Fruit fly (Drosophila melanogaster) whole organism, embryonic: ENCODE results near the gene dlt.

ENCODE experiments used
- Adf1 ChIP-seq: fragments of 200-800 bp; sonication (Bioruptor generic); IDR thresholded peaks from 2 replicates; pipeline ENCODE4 v1.3.6; 2022; ENCODE audit warnings: missing biosample characterization, missing genetic modification characterization
- B-H1 ChIP-seq: fragments of 200-800 bp; sonication (Bioruptor generic); IDR thresholded peaks from 3 replicates; pipeline ENCODE4 v1.3.6; 2022; ENCODE audit warnings: missing biosample characterization, missing genetic modification characterization
- Bteb2 ChIP-seq: fragments of 200-800 bp; sonication (Bioruptor generic); optimal IDR thresholded peaks from 2 replicates; lab custom pipeline; 2016; ENCODE audit warnings: missing biosample characterization, missing genetic modification characterization
- CG11504 ChIP-seq: fragments of 200-800 bp; sonication (Bioruptor generic); optimal IDR thresholded peaks from 3 replicates; lab custom pipeline; 2019; ENCODE audit warnings: missing biosample characterization, mild to moderate bottlenecking, missing genetic modification characterization, moderate library complexity
- CG12155 ChIP-seq: fragments of 200-800 bp; sonication (Bioruptor generic); optimal IDR thresholded peaks from 3 replicates; lab custom pipeline; 2016; ENCODE audit warnings: missing biosample characterization, missing genetic modification characterization
- CG12391 ChIP-seq: fragments of 200-800 bp; sonication (Bioruptor generic); optimal IDR thresholded peaks from 3 replicates; lab custom pipeline; 2018; ENCODE audit warnings: missing biosample characterization, mild to moderate bottlenecking, missing genetic modification characterization, moderate library complexity
- CG12659 ChIP-seq: fragments of 200-800 bp; sonication (Bioruptor generic); optimal IDR thresholded peaks from 3 replicates; lab custom pipeline; 2017; ENCODE audit warnings: mild to moderate bottlenecking, missing biosample characterization, missing genetic modification reagents, missing genetic modification characterization
- CG14667 ChIP-seq: fragments of 200-800 bp; sonication (Bioruptor generic); IDR thresholded peaks from 2 replicates; pipeline ENCODE4 v1.3.6; 2022; ENCODE audit warnings: missing biosample characterization, missing genetic modification characterization
- CG15073 ChIP-seq: fragments of 200-800 bp; sonication (Bioruptor generic); optimal IDR thresholded peaks from 2 replicates; lab custom pipeline; 2016; ENCODE audit warnings: missing biosample characterization, missing genetic modification characterization
- CG1647 ChIP-seq: fragments of 200-800 bp; sonication (Bioruptor generic); optimal IDR thresholded peaks from 3 replicates; lab custom pipeline; 2016; ENCODE audit warnings: missing biosample characterization, missing genetic modification characterization
- CG17328 ChIP-seq: fragments of 200-800 bp; sonication (Bioruptor generic); IDR thresholded peaks from 2 replicates; pipeline ENCODE4 v1.3.6; 2022; ENCODE audit warnings: missing biosample characterization, missing genetic modification characterization
- CG1832 ChIP-seq: fragments of 200-800 bp; sonication (Bioruptor generic); optimal IDR thresholded peaks from 2 replicates; lab custom pipeline; 2017; ENCODE audit warnings: missing biosample characterization, mild to moderate bottlenecking, missing genetic modification characterization, inconsistent platforms
- CG18619 ChIP-seq: fragments of 200-800 bp; sonication (Bioruptor generic); optimal IDR thresholded peaks from 3 replicates; lab custom pipeline; 2017; ENCODE audit warnings: missing biosample characterization, mild to moderate bottlenecking, missing genetic modification characterization
- CG31441 ChIP-seq: fragments of 200-800 bp; sonication (Bioruptor generic); IDR thresholded peaks from 2 replicates; pipeline ENCODE4 v1.3.6; 2022; ENCODE audit warnings: missing biosample characterization, missing genetic modification characterization
- CG32532 ChIP-seq: fragments of 200-800 bp; sonication (Bioruptor generic); IDR thresholded peaks from 2 replicates; pipeline ENCODE4 v1.3.6; 2022; ENCODE audit warnings: missing biosample characterization, missing genetic modification characterization
- CG32772 ChIP-seq: fragments of 200-800 bp; sonication (Bioruptor generic); IDR thresholded peaks from 2 replicates; pipeline ENCODE4 v1.3.6; 2022; ENCODE audit warnings: missing biosample characterization, missing genetic modification characterization
- CG3281 ChIP-seq: fragments of 200-800 bp; sonication (Bioruptor generic); optimal IDR thresholded peaks from 3 replicates; lab custom pipeline; 2017; ENCODE audit warnings: missing biosample characterization, mild to moderate bottlenecking, missing genetic modification characterization
- CG33557 ChIP-seq: fragments of 200-800 bp; sonication (Bioruptor generic); optimal IDR thresholded peaks from 2 replicates; lab custom pipeline; 2019; ENCODE audit warnings: missing biosample characterization, mild to moderate bottlenecking, missing genetic modification characterization, moderate library complexity
- CG4730 ChIP-seq: fragments of 200-800 bp; sonication (Bioruptor generic); IDR thresholded peaks from 2 replicates; pipeline ENCODE4 v1.3.6; 2022; ENCODE audit warnings: missing biosample characterization, missing genetic modification characterization
- CG5245 ChIP-seq: fragments of 200-800 bp; sonication (Bioruptor generic); optimal IDR thresholded peaks from 3 replicates; lab custom pipeline; 2016; ENCODE audit warnings: missing biosample characterization, missing genetic modification characterization
- CG6813 ChIP-seq: fragments of 200-800 bp; sonication (Bioruptor generic); optimal IDR thresholded peaks from 2 replicates; lab custom pipeline; 2017; ENCODE audit warnings: missing biosample characterization, missing genetic modification characterization, mild to moderate bottlenecking, moderate library complexity, missing genetic modification reagents
- CG7745 ChIP-seq: fragments of 200-800 bp; sonication (Bioruptor generic); optimal IDR thresholded peaks from 2 replicates; lab custom pipeline; 2018; ENCODE audit warnings: missing biosample characterization, mild to moderate bottlenecking, missing genetic modification characterization, moderate library complexity
- CG9932 ChIP-seq: fragments of 200-800 bp; sonication (Bioruptor generic); IDR thresholded peaks from 2 replicates; pipeline ENCODE4 v1.3.6; 2022; ENCODE audit warnings: missing biosample characterization, missing genetic modification characterization
- CoRest ChIP-seq: fragments of 200-800 bp; sonication (Bioruptor generic); optimal IDR thresholded peaks from 3 replicates; lab custom pipeline; 2018; ENCODE audit warnings: missing biosample characterization, mild to moderate bottlenecking, missing genetic modification characterization, moderate library complexity
- Dek ChIP-seq: fragments of 200-800 bp; sonication (Bioruptor generic); optimal IDR thresholded peaks from 3 replicates; lab custom pipeline; 2019; ENCODE audit warnings: missing biosample characterization, mild to moderate bottlenecking, missing genetic modification characterization, moderate library complexity
- Dp ChIP-seq: fragments of 200-800 bp; sonication (Bioruptor generic); optimal IDR thresholded peaks from 2 replicates; lab custom pipeline; 2018; ENCODE audit warnings: missing biosample characterization, mild to moderate bottlenecking, missing genetic modification characterization, moderate library complexity
- Ets65A ChIP-seq: fragments of 200-800 bp; sonication (Bioruptor generic); peaks from one replicate; lab custom pipeline; 2016; ENCODE audit warnings: missing biosample characterization, missing genetic modification characterization
- HLH54F ChIP-seq: fragments of 200-800 bp; sonication (Bioruptor generic); optimal IDR thresholded peaks from 3 replicates; lab custom pipeline; 2016; ENCODE audit warnings: missing biosample characterization, missing genetic modification characterization
- HmgD ChIP-seq: fragments of 200-800 bp; sonication (Bioruptor generic); optimal IDR thresholded peaks from 3 replicates; lab custom pipeline; 2016; ENCODE audit warnings: missing biosample characterization, missing genetic modification characterization
- HmgZ ChIP-seq: fragments of 200-800 bp; sonication (Bioruptor generic); optimal IDR thresholded peaks from 2 replicates; lab custom pipeline; 2018; ENCODE audit warnings: missing biosample characterization, mild to moderate bottlenecking, missing genetic modification characterization
- Hr78 ChIP-seq, 2 experiments: fragments of 200-800 bp in 1 of 2; fragments of >200 bp in 1 of 2; sonication (Bioruptor generic) in 1 of 2; optimal IDR thresholded peaks; 2 replicates each; lab custom pipeline; 2017 to 2019; ENCODE audit warnings: missing biosample characterization in 2 of 2, missing genetic modification characterization in 2 of 2, mild to moderate bottlenecking in 1 of 2, moderate library complexity in 1 of 2
- TFAM ChIP-seq: fragments of 200-800 bp; sonication (Bioruptor generic); optimal IDR thresholded peaks from 2 replicates; lab custom pipeline; 2017; ENCODE audit warnings: missing biosample characterization, missing genetic modification characterization, inconsistent platforms
- Xrp1 ChIP-seq: fragments of 200-800 bp; sonication (Bioruptor generic); IDR thresholded peaks from 2 replicates; pipeline ENCODE4 v1.3.6; 2022; ENCODE audit warnings: missing biosample characterization, missing genetic modification characterization
- bcd ChIP-seq: fragments of 200-800 bp; sonication (Bioruptor generic); optimal IDR thresholded peaks from 2 replicates; lab custom pipeline; 2017; ENCODE audit warnings: missing biosample characterization, mild to moderate bottlenecking, missing genetic modification characterization
- br ChIP-seq: fragments of >200 bp; optimal IDR thresholded peaks from 2 replicates; lab custom pipeline; 2017
- btn ChIP-seq: fragments of 200-800 bp; sonication (Bioruptor generic); optimal IDR thresholded peaks from 2 replicates; lab custom pipeline; 2016; ENCODE audit warnings: missing biosample characterization, missing genetic modification characterization
- chif ChIP-seq, 2 experiments: fragments of 200-800 bp; sonication (Bioruptor generic); optimal IDR thresholded peaks; 3 replicates each; lab custom pipeline; 2016; ENCODE audit warnings: missing biosample characterization in 2 of 2, missing genetic modification characterization in 2 of 2
- chinmo ChIP-seq: fragments of 200-800 bp; sonication (Bioruptor generic); IDR thresholded peaks from 4 replicates; pipeline ENCODE4 v1.3.6; 2022; ENCODE audit warnings: missing biosample characterization, missing genetic modification characterization; ENCODE audit not compliant: partially characterized antibody
- chm ChIP-seq: fragments of 200-800 bp; sonication (Bioruptor generic); IDR thresholded peaks from 2 replicates; pipeline ENCODE4 v1.3.6; 2022; ENCODE audit warnings: missing biosample characterization, missing genetic modification characterization
- crc ChIP-seq: fragments of 200-800 bp; sonication (Bioruptor generic); optimal IDR thresholded peaks from 2 replicates; lab custom pipeline; 2016; ENCODE audit warnings: missing biosample characterization, missing genetic modification characterization
- fd96Cb ChIP-seq: fragments of 200-800 bp; sonication (Bioruptor generic); optimal IDR thresholded peaks from 2 replicates; lab custom pipeline; 2018; ENCODE audit warnings: missing biosample characterization, mild to moderate bottlenecking, missing genetic modification characterization, moderate library complexity
- gcm ChIP-seq: fragments of 200-800 bp; sonication (Bioruptor generic); optimal IDR thresholded peaks from 2 replicates; lab custom pipeline; 2019; ENCODE audit warnings: missing biosample characterization, mild to moderate bottlenecking, missing genetic modification characterization, moderate library complexity
- h ChIP-seq: fragments of >200 bp; optimal IDR thresholded peaks from 2 replicates; lab custom pipeline; 2017
- nerfin-2 ChIP-seq: fragments of 200-800 bp; sonication (Bioruptor generic); IDR thresholded peaks from 2 replicates; pipeline ENCODE4 v1.3.6; 2022; ENCODE audit warnings: missing biosample characterization, missing genetic modification characterization; ENCODE audit not compliant: partially characterized antibody
- nom ChIP-seq: fragments of 200-800 bp; sonication (Bioruptor generic); optimal IDR thresholded peaks from 2 replicates; lab custom pipeline; 2017; ENCODE audit warnings: missing biosample characterization, missing genetic modification characterization, mild to moderate bottlenecking, moderate library complexity, missing genetic modification reagents
- p53 ChIP-seq: fragments of 200-800 bp; sonication (Bioruptor generic); optimal IDR thresholded peaks from 2 replicates; lab custom pipeline; 2016; ENCODE audit warnings: missing biosample characterization, missing genetic modification characterization
- row ChIP-seq: fragments of 200-800 bp; sonication (Bioruptor generic); IDR thresholded peaks from 3 replicates; pipeline ENCODE4 v1.3.6; 2022; ENCODE audit warnings: missing biosample characterization, missing genetic modification characterization
- sqz ChIP-seq: fragments of 200-800 bp; sonication (Bioruptor generic); optimal IDR thresholded peaks from 3 replicates; lab custom pipeline; 2018; ENCODE audit warnings: missing biosample characterization, mild to moderate bottlenecking, missing genetic modification characterization
- sr ChIP-seq: fragments of 200-800 bp; sonication (Bioruptor generic); IDR thresholded peaks from 3 replicates; pipeline ENCODE4 v1.3.6; 2022; ENCODE audit warnings: missing biosample characterization, missing genetic modification characterization
- unpg ChIP-seq: fragments of 200-800 bp; sonication (Bioruptor generic); optimal IDR thresholded peaks from 3 replicates; lab custom pipeline; 2018; ENCODE audit warnings: missing biosample characterization, mild to moderate bottlenecking, missing genetic modification characterization, moderate library complexity
- vfl ChIP-seq: fragments of 200-800 bp; sonication (Bioruptor generic); optimal IDR thresholded peaks from 2 replicates; lab custom pipeline; 2016; ENCODE audit warnings: missing biosample characterization, missing genetic modification characterization
- vnd ChIP-seq: fragments of 200-800 bp; sonication (Bioruptor generic); IDR thresholded peaks from 3 replicates; pipeline ENCODE4 v1.3.6; 2022; ENCODE audit warnings: missing biosample characterization, missing genetic modification characterization; ENCODE audit not compliant: partially characterized antibody

Gene dlt

dm6 chr3L:1742552-1743097, 52.5 kb downstream of the dlt start:
- TF ChIP-seq h: no peak
- TF ChIP-seq chif (GFP tag; optimal IDR thresholded peaks at IDR 0.05; lab: Kevin White, UChicago): no peak
- no peak for TF ChIP-seq CG17328 (GFP tag; lab: Robert Waterston, UW)
- TF ChIP-seq CG14667 (GFP tag; lab: Robert Waterston, UW): no peak
- no peak for TF ChIP-seq Hr78 (GFP tag; optimal IDR thresholded peaks at IDR 0.05; lab: Kevin White, UChicago)
- TF ChIP-seq CG33557 (GFP tag; lab: Kevin White, UChicago): peak; percentile 59
- TF ChIP-seq unpg (GFP tag; lab: Kevin White, UChicago): no peak
- TF ChIP-seq Xrp1 (GFP tag; lab: Robert Waterston, UW): peak; percentile 50
- no peak for TF ChIP-seq Dp (GFP tag; lab: Kevin White, UChicago)
- no peak for TF ChIP-seq bcd (GFP tag; lab: Kevin White, UChicago)
- TF ChIP-seq chm (GFP tag; lab: Robert Waterston, UW): peak; percentile 77; the same call in 1 of the 2 replicates
- no peak for TF ChIP-seq CG12391
- TF ChIP-seq btn (GFP tag; lab: Kevin White, UChicago): no peak
- no peak for TF ChIP-seq gcm (GFP tag; lab: Kevin White, UChicago)
- TF ChIP-seq crc (GFP tag; lab: Kevin White, UChicago): no peak
- no peak for TF ChIP-seq vfl (GFP tag; lab: Kevin White, UChicago)
- no peak for TF ChIP-seq fd96Cb (tag; lab: Kevin White, UChicago)
- no peak for TF ChIP-seq Bteb2 (GFP tag; lab: Kevin White, UChicago)
- TF ChIP-seq CG7745 (tag; lab: Kevin White, UChicago): no peak
- no peak for TF ChIP-seq CG5245 (GFP tag; lab: Kevin White, UChicago)
- TF ChIP-seq CG1647 (GFP tag; lab: Kevin White, UChicago): no peak
- no peak for TF ChIP-seq nom
- TF ChIP-seq CoRest: no peak
- TF ChIP-seq HmgZ (tag; lab: Kevin White, UChicago): no peak
- no peak for TF ChIP-seq nerfin-2 (GFP tag; lab: Robert Waterston, UW)
- TF ChIP-seq CG15073 (GFP tag; lab: Kevin White, UChicago): no peak
- TF ChIP-seq CG11504: no peak
- no peak for TF ChIP-seq vnd (GFP tag; lab: Robert Waterston, UW)
- TF ChIP-seq CG12155 (GFP tag; lab: Kevin White, UChicago): no peak
- no peak for TF ChIP-seq CG32772 (GFP tag; lab: Robert Waterston, UW)
- no peak for TF ChIP-seq Adf1 (GFP tag; lab: Robert Waterston, UW)
- no peak for TF ChIP-seq CG4730
- no peak for TF ChIP-seq CG9932 (GFP tag; lab: Robert Waterston, UW)
- TF ChIP-seq CG31441 (GFP tag; lab: Robert Waterston, UW): no peak
- peak; percentile 69 for TF ChIP-seq CG6813 (GFP tag; lab: Kevin White, UChicago)
- no peak for TF ChIP-seq CG18619 (GFP tag; lab: Kevin White, UChicago)
- TF ChIP-seq TFAM (GFP tag; lab: Kevin White, UChicago): no peak
- TF ChIP-seq HmgD (GFP tag; lab: Kevin White, UChicago): no peak
- TF ChIP-seq br: no peak
- no peak for TF ChIP-seq CG1832
- TF ChIP-seq B-H1 (GFP tag; lab: Robert Waterston, UW): no peak
- TF ChIP-seq Ets65A (GFP tag; lab: Kevin White, UChicago): no peak
- TF ChIP-seq Dek (tag; lab: Kevin White, UChicago): no peak
- TF ChIP-seq CG12659 (GFP tag; lab: Kevin White, UChicago): no peak
- TF ChIP-seq chinmo (GFP tag; lab: Robert Waterston, UW): no peak; the same call in 3 of the 4 replicates
- peak; percentile 17; the same call in 1 of the 3 replicates for TF ChIP-seq sr (GFP tag; lab: Robert Waterston, UW)
- peak; percentile 21 for TF ChIP-seq CG3281 (GFP tag; lab: Kevin White, UChicago)
- no peak for TF ChIP-seq sqz (GFP tag; lab: Kevin White, UChicago)
- no peak for TF ChIP-seq CG32532 (GFP tag; lab: Robert Waterston, UW)
- no peak for TF ChIP-seq HLH54F
- no peak; the same call in 2 of the 3 replicates for TF ChIP-seq row
- TF ChIP-seq p53 (GFP tag; lab: Kevin White, UChicago): no peak
